Fruit fly (Drosophila melanogaster) whole organism, embryonic: ENCODE data around the gene CG31817.

ENCODE experiments used
- CG10147 ChIP-seq: fragments of 200-800 bp; sonication (Bioruptor generic); optimal IDR thresholded peaks from 2 replicates; lab custom pipeline; 2019; ENCODE audit warnings: missing biosample characterization, mild to moderate bottlenecking, missing genetic modification characterization, moderate library complexity
- CG10209 ChIP-seq: fragments of 200-800 bp; sonication (Bioruptor generic); optimal IDR thresholded peaks from 3 replicates; lab custom pipeline; 2017; ENCODE audit warnings: missing biosample characterization, mild to moderate bottlenecking, missing genetic modification characterization, missing genetic modification reagents
- CG11456 ChIP-seq: fragments of 200-800 bp; sonication (Bioruptor generic); IDR thresholded peaks from 3 replicates; pipeline ENCODE4 v1.3.6; 2022; ENCODE audit warnings: missing biosample characterization, missing genetic modification characterization
- CG11723 ChIP-seq: fragments of 200-800 bp; sonication (Bioruptor generic); optimal IDR thresholded peaks from 2 replicates; lab custom pipeline; 2017; ENCODE audit warnings: missing biosample characterization, mild to moderate bottlenecking, missing genetic modification characterization
- CG12744 ChIP-seq: fragments of 200-800 bp; sonication (Bioruptor generic); optimal IDR thresholded peaks from 2 replicates; lab custom pipeline; 2016; ENCODE audit warnings: missing biosample characterization, missing genetic modification characterization
- CG14441 ChIP-seq: fragments of 200-800 bp; sonication (Bioruptor generic); IDR thresholded peaks from 2 replicates; pipeline ENCODE4 v1.3.6; 2022; ENCODE audit warnings: missing biosample characterization, missing genetic modification characterization
- CG17802 ChIP-seq: fragments of 200-800 bp; sonication (Bioruptor generic); optimal IDR thresholded peaks from 2 replicates; lab custom pipeline; 2018; ENCODE audit warnings: missing biosample characterization, mild to moderate bottlenecking, missing genetic modification characterization, moderate library complexity
- CG2120 ChIP-seq: fragments of 200-800 bp; sonication (Bioruptor generic); optimal IDR thresholded peaks from 3 replicates; lab custom pipeline; 2016; ENCODE audit warnings: missing biosample characterization, missing genetic modification characterization
- CG2202 ChIP-seq: fragments of 200-800 bp; sonication (Bioruptor generic); optimal IDR thresholded peaks from 2 replicates; lab custom pipeline; 2018; ENCODE audit warnings: missing biosample characterization, mild to moderate bottlenecking, missing genetic modification characterization
- CG2678 ChIP-seq: fragments of 200-800 bp; sonication (Bioruptor generic); optimal IDR thresholded peaks from 3 replicates; lab custom pipeline; 2019; ENCODE audit warnings: missing biosample characterization, mild to moderate bottlenecking, missing genetic modification characterization, moderate library complexity
- CG30431 ChIP-seq: fragments of 200-800 bp; sonication (Bioruptor generic); optimal IDR thresholded peaks from 2 replicates; lab custom pipeline; 2017; ENCODE audit warnings: missing biosample characterization, missing genetic modification characterization
- CG31365 ChIP-seq: fragments of 200-800 bp; sonication (Bioruptor generic); optimal IDR thresholded peaks from 2 replicates; lab custom pipeline; 2018; ENCODE audit warnings: missing biosample characterization, mild to moderate bottlenecking, missing genetic modification characterization
- CG31441 ChIP-seq: fragments of 200-800 bp; sonication (Bioruptor generic); IDR thresholded peaks from 2 replicates; pipeline ENCODE4 v1.3.6; 2022; ENCODE audit warnings: missing biosample characterization, missing genetic modification characterization
- CG4282 ChIP-seq: fragments of 200-800 bp; sonication (Bioruptor generic); optimal IDR thresholded peaks from 2 replicates; lab custom pipeline; 2016; ENCODE audit warnings: missing biosample characterization, missing genetic modification characterization
- CG4707 ChIP-seq: fragments of 200-800 bp; sonication (Bioruptor generic); optimal IDR thresholded peaks from 2 replicates; lab custom pipeline; 2018; ENCODE audit warnings: missing biosample characterization, mild to moderate bottlenecking, missing genetic modification characterization, moderate library complexity
- CG4854 ChIP-seq: fragments of 200-800 bp; sonication (Bioruptor generic); optimal IDR thresholded peaks from 2 replicates; lab custom pipeline; 2016; ENCODE audit warnings: missing biosample characterization, missing genetic modification characterization, inconsistent platforms
- CG5180 ChIP-seq: fragments of 200-800 bp; sonication (Bioruptor generic); optimal IDR thresholded peaks from 3 replicates; lab custom pipeline; 2017; ENCODE audit warnings: missing biosample characterization, missing genetic modification characterization, mild to moderate bottlenecking, moderate library complexity, missing genetic modification reagents
- CG7786 ChIP-seq: fragments of 200-800 bp; sonication (Bioruptor generic); optimal IDR thresholded peaks from 2 replicates; lab custom pipeline; 2016; ENCODE audit warnings: missing biosample characterization, missing genetic modification characterization
- CG7987 ChIP-seq: fragments of 200-800 bp; sonication (Bioruptor generic); optimal IDR thresholded peaks from 2 replicates; lab custom pipeline; 2018; ENCODE audit warnings: missing biosample characterization, mild to moderate bottlenecking, missing genetic modification characterization, moderate library complexity
- CG8089 ChIP-seq: fragments of 200-800 bp; sonication (Bioruptor generic); optimal IDR thresholded peaks from 3 replicates; lab custom pipeline; 2016; ENCODE audit warnings: missing biosample characterization, missing genetic modification characterization
- CG8765 ChIP-seq: fragments of 200-800 bp; sonication (Bioruptor generic); IDR thresholded peaks from 2 replicates; pipeline ENCODE4 v1.3.6; 2022; ENCODE audit warnings: missing biosample characterization, missing genetic modification characterization
- CG9437 ChIP-seq: fragments of 200-800 bp; sonication (Bioruptor generic); optimal IDR thresholded peaks from 2 replicates; lab custom pipeline; 2018; ENCODE audit warnings: missing biosample characterization, mild to moderate bottlenecking, missing genetic modification characterization
- D ChIP-seq, 2 experiments: fragments of 200-800 bp in 1 of 2; fragments of >200 bp in 1 of 2; sonication (Bioruptor generic) in 1 of 2; optimal IDR thresholded peaks; 2 replicates in 1 of 2; 3 replicates in 1 of 2; lab custom pipeline; 2017; ENCODE audit warnings: mild to moderate bottlenecking in 1 of 2, missing biosample characterization in 1 of 2, missing genetic modification characterization in 1 of 2, missing genetic modification reagents in 1 of 2
- Fer3 ChIP-seq: fragments of 200-800 bp; sonication (Bioruptor generic); optimal IDR thresholded peaks from 2 replicates; lab custom pipeline; 2018; ENCODE audit warnings: missing biosample characterization, mild to moderate bottlenecking, missing genetic modification characterization, moderate library complexity
- HHEX ChIP-seq: fragments of 200-800 bp; sonication (Bioruptor generic); optimal IDR thresholded peaks from 3 replicates; lab custom pipeline; 2017; ENCODE audit warnings: missing biosample characterization, mild to moderate bottlenecking, missing genetic modification characterization, missing genetic modification reagents
- Meics ChIP-seq: fragments of 200-800 bp; sonication (Bioruptor generic); optimal IDR thresholded peaks from 2 replicates; lab custom pipeline; 2017; ENCODE audit warnings: missing biosample characterization, mild to moderate bottlenecking, missing genetic modification characterization
- Nf-YB ChIP-seq: fragments of 200-800 bp; sonication (Bioruptor generic); optimal IDR thresholded peaks from 3 replicates; lab custom pipeline; 2019; ENCODE audit warnings: missing biosample characterization, mild to moderate bottlenecking, missing genetic modification characterization, moderate library complexity
- Nf-YC ChIP-seq: fragments of 200-800 bp; optimal IDR thresholded peaks from 3 replicates; lab custom pipeline; 2019; ENCODE audit warnings: missing biosample characterization, mild to moderate bottlenecking, missing genetic modification characterization, moderate library complexity
- Poxn ChIP-seq: fragments of 200-800 bp; sonication (Bioruptor generic); IDR thresholded peaks from 2 replicates; pipeline ENCODE4 v1.3.6; 2022; ENCODE audit warnings: missing biosample characterization, missing genetic modification characterization
- Six4 ChIP-seq: fragments of 200-800 bp; sonication (Bioruptor generic); optimal IDR thresholded peaks from 2 replicates; lab custom pipeline; 2016; ENCODE audit warnings: missing biosample characterization, missing genetic modification characterization
- Taf1 ChIP-seq: fragments of 200-800 bp; sonication (Bioruptor generic); IDR thresholded peaks from 2 replicates; pipeline ENCODE4 v1.3.6; 2022; ENCODE audit warnings: missing biosample characterization, missing genetic modification characterization
- ab ChIP-seq: fragments of 200-800 bp; sonication (Bioruptor generic); optimal IDR thresholded peaks from 2 replicates; lab custom pipeline; 2016; ENCODE audit warnings: missing biosample characterization, missing genetic modification characterization
- amos ChIP-seq: fragments of 200-800 bp; sonication (Bioruptor generic); IDR thresholded peaks from 2 replicates; pipeline ENCODE4 v1.3.6; 2022; ENCODE audit warnings: missing biosample characterization, missing genetic modification characterization; ENCODE audit not compliant: partially characterized antibody
- ash1 ChIP-seq: fragments of 200-800 bp; sonication (Bioruptor generic); optimal IDR thresholded peaks from 2 replicates; lab custom pipeline; 2018; ENCODE audit warnings: missing biosample characterization, mild to moderate bottlenecking, missing genetic modification characterization
- emc ChIP-seq: fragments of 200-800 bp; sonication (Bioruptor generic); optimal IDR thresholded peaks from 2 replicates; lab custom pipeline; 2016; ENCODE audit warnings: missing biosample characterization, missing genetic modification characterization
- kni ChIP-seq: fragments of 200-800 bp; sonication (Bioruptor generic); optimal IDR thresholded peaks from 3 replicates; lab custom pipeline; 2017; ENCODE audit warnings: mild to moderate bottlenecking, missing biosample characterization, missing genetic modification reagents, missing genetic modification characterization
- mam ChIP-seq: fragments of 200-800 bp; sonication (Bioruptor generic); optimal IDR thresholded peaks from 3 replicates; lab custom pipeline; 2016; ENCODE audit warnings: missing biosample characterization, missing genetic modification characterization
- pho ChIP-seq: fragments of 200-800 bp; sonication (Bioruptor generic); optimal IDR thresholded peaks from 2 replicates; lab custom pipeline; 2016; ENCODE audit warnings: missing biosample characterization, missing genetic modification characterization
- pum ChIP-seq: fragments of 200-800 bp; sonication (Bioruptor generic); optimal IDR thresholded peaks from 2 replicates; lab custom pipeline; 2016; ENCODE audit warnings: missing biosample characterization, missing genetic modification characterization
- sc ChIP-seq, 3 experiments: fragments of >200 bp in 2 of 3; fragments of 200-800 bp in 1 of 3; sonication (Bioruptor generic) in 1 of 3; optimal IDR thresholded peaks; 2 replicates in 2 of 3; 3 replicates in 1 of 3; lab custom pipeline; 2017; ENCODE audit warnings: mild to moderate bottlenecking in 1 of 3, missing biosample characterization in 1 of 3, missing genetic modification characterization in 1 of 3, missing genetic modification reagents in 1 of 3
- schlank ChIP-seq: fragments of 200-800 bp; sonication (Bioruptor generic); optimal IDR thresholded peaks from 2 replicates; lab custom pipeline; 2018; ENCODE audit warnings: missing biosample characterization, mild to moderate bottlenecking, missing genetic modification characterization
- scrt ChIP-seq: fragments of 200-800 bp; sonication (Bioruptor generic); optimal IDR thresholded peaks from 2 replicates; lab custom pipeline; 2018; ENCODE audit warnings: missing biosample characterization, mild to moderate bottlenecking, missing genetic modification characterization, moderate library complexity
- sens ChIP-seq: fragments of 200-800 bp; sonication (Bioruptor generic); peaks from one replicate; lab custom pipeline; 2016; ENCODE audit warnings: missing biosample characterization, missing genetic modification characterization
- sim ChIP-seq: fragments of 200-800 bp; sonication (Bioruptor generic); IDR thresholded peaks from 2 replicates; pipeline ENCODE4 v1.3.6; 2022; ENCODE audit warnings: missing biosample characterization, missing genetic modification characterization
- tio ChIP-seq: fragments of 200-800 bp; sonication (Bioruptor generic); optimal IDR thresholded peaks from 2 replicates; lab custom pipeline; 2017; ENCODE audit warnings: missing biosample characterization, missing genetic modification characterization, inconsistent platforms
- tll ChIP-seq, 2 experiments: fragments of 200-800 bp in 1 of 2; fragments of >200 bp in 1 of 2; sonication (Bioruptor generic) in 1 of 2; optimal IDR thresholded peaks; 2 replicates each; lab custom pipeline; 2017 to 2019; ENCODE audit warnings: missing biosample characterization in 2 of 2, missing genetic modification characterization in 2 of 2, mild to moderate bottlenecking in 1 of 2, moderate library complexity in 1 of 2
- tna ChIP-seq: fragments of 200-800 bp; sonication (Bioruptor generic); IDR thresholded peaks from 2 replicates; pipeline ENCODE4 v1.3.6; 2022; ENCODE audit warnings: missing biosample characterization, missing genetic modification characterization; ENCODE audit not compliant: partially characterized antibody
- usp ChIP-seq: fragments of >200 bp; optimal IDR thresholded peaks from 2 replicates; lab custom pipeline; 2017; ENCODE audit warnings: missing biosample characterization, missing genetic modification characterization
- vnd ChIP-seq: fragments of 200-800 bp; sonication (Bioruptor generic); IDR thresholded peaks from 3 replicates; pipeline ENCODE4 v1.3.6; 2022; ENCODE audit warnings: missing biosample characterization, missing genetic modification characterization; ENCODE audit not compliant: partially characterized antibody

The CG31817 gene

DNA sequence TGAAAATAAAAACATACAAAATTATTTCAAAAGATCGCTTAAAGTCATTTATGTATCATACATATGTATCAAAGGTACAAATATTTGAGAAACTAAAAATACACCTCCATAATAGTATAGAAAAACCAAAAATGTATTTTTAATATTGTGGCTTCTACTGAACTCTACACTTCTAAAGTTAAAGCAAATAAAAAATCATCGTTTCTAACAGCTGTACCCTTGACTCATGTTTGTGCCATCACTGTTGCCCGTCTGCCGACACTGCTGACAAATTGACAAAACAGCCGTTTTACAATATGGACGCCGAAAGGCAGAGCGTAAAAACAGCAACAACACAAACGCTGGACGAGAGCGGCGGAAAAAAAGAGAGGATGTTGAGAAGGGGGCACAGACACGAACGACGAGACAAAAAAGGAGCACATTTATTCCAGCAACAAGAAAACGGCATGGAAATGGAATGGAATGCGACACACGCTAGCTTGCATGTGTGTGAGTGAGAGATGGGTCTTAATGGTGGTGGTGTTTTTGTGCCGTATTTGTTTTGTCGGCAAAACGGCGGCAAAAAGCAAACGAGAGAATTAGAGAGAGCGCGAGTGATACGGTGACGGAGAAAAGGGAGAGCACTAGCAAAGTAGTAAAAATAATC lies 51.2 kb downstream of the CG31817 start (continued):
- TF ChIP-seq kni (GFP tag; lab: Kevin White, UChicago) (peak; percentile 93), scrt (GFP tag; lab: Kevin White, UChicago) (peak; percentile 69), mam (GFP tag; lab: Kevin White, UChicago) (peak; percentile 83), CG11723 (GFP tag; lab: Kevin White, UChicago) (peak; percentile 66), Poxn (no peak), CG4854 (peak; percentile 84), tio (GFP tag; lab: Kevin White, UChicago) (peak; percentile 68), sim (GFP tag; lab: Robert Waterston, UW) (no peak), CG7786 (peak; percentile 81), CG2202 (peak; percentile 50), CG4282 (GFP tag; lab: Kevin White, UChicago) (peak; percentile 58), emc (GFP tag; lab: Kevin White, UChicago) (peak; percentile 61), pum (GFP tag; lab: Kevin White, UChicago) (peak; percentile 71), tna (GFP tag; lab: Robert Waterston, UW) (no peak), CG30431 (GFP tag; lab: Kevin White, UChicago) (peak; percentile 55), CG10209 (peak; percentile 88), CG8089 (GFP tag; lab: Kevin White, UChicago) (peak; percentile 55), CG2120 (GFP tag; lab: Kevin White, UChicago) (peak; percentile 94), CG5180 (peak; percentile 62), CG8765 (GFP tag; lab: Robert Waterston, UW) (no peak), CG2678 (peak; percentile 91), vnd (no peak), CG10147 (GFP tag; lab: Kevin White, UChicago) (peak; percentile 69), CG31365 (peak; percentile 53), pho (GFP tag; lab: Kevin White, UChicago) (peak; percentile 85), Nf-YB (peak; percentile 66), sc (optimal IDR thresholded peaks at IDR 0.05; lab: Kevin White, UChicago) (no peak), sc (GFP tag; optimal IDR thresholded peaks at IDR 0.05; lab: Kevin White, UChicago) (peak; percentile 68), Fer3 (tag; lab: Kevin White, UChicago) (peak; percentile 87), CG17802 (peak; percentile 56), HHEX (peak; percentile 88)

DNA sequence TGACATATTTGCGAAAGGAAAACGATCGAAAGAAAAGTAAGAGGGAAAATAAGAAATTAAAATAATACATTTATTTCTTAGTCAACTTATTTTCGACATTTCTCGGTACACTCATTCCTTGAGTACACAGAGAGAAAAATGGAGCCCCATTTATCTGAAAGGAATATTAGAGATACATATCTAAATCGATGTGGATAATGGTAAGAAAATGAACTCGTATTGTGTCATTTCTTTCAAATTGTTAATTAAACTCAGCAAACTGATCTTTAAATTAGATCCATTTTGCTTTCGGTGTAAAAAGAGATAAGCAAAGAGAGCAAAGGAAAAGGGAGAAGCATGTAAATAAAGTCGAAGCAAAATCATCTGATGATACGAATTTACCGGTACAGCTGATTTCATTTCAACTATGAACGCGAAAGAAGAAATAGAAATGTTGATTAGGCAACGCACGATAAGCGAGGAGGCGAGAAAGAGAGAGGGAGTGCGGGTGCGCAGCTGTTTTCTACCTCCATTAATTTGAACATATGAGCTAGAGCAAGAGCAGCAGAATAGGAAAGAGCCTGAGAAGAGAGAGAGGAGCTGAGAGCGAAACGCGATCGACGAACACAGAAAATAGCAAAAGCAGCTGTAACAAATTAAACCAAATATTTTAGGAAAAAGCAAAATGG lies 51.9 kb downstream of the CG31817 start:
- TF ChIP-seq CG11456 (GFP tag; lab: Robert Waterston, UW): no peak
- peak; percentile 21 for TF ChIP-seq ash1 (GFP tag; lab: Kevin White, UChicago)
- peak; percentile 56 for TF ChIP-seq CG9437 (GFP tag; lab: Kevin White, UChicago)
- TF ChIP-seq CG14441: no peak
- TF ChIP-seq Meics (GFP tag; lab: Kevin White, UChicago): peak; percentile 84
- TF ChIP-seq D (optimal IDR thresholded peaks at IDR 0.05; lab: Kevin White, UChicago): no peak
- TF ChIP-seq D (GFP tag; optimal IDR thresholded peaks at IDR 0.05; lab: Kevin White, UChicago): peak; percentile 81
- peak; percentile 77 for TF ChIP-seq CG7987 (GFP tag; lab: Kevin White, UChicago)
- no peak for TF ChIP-seq CG31441 (GFP tag; lab: Robert Waterston, UW)
- no peak for TF ChIP-seq usp
- peak; percentile 74 for TF ChIP-seq CG12744 (GFP tag; lab: Kevin White, UChicago)
- peak; percentile 71 for TF ChIP-seq CG4707 (GFP tag; lab: Kevin White, UChicago)
- TF ChIP-seq Nf-YC (tag; lab: Kevin White, UChicago): no peak
- no peak for TF ChIP-seq amos (GFP tag; lab: Robert Waterston, UW)
- TF ChIP-seq mam (GFP tag; lab: Kevin White, UChicago): peak; percentile 91
- TF ChIP-seq Six4: peak; percentile 91
- no peak for TF ChIP-seq Taf1 (GFP tag; lab: Robert Waterston, UW)
- TF ChIP-seq ab (GFP tag; lab: Kevin White, UChicago): peak; percentile 15
- peak; percentile 80 for TF ChIP-seq schlank (tag; lab: Kevin White, UChicago)
- no peak for TF ChIP-seq tll (GFP tag; optimal IDR thresholded peaks at IDR 0.05; lab: Kevin White, UChicago)
- peak; percentile 98 for TF ChIP-seq sens (GFP tag; lab: Kevin White, UChicago)
